Worm (Caenorhabditis elegans): Measurements from ENCODE around the gene C25G4.7.
A peak's percentile ranks its signal among the peaks of the same experiment; 100 is the strongest.

ce11 chrIV:12435442-12435841 is 21.3 kb upstream of the C25G4.7 start, which contains the start of gene irg-4:
- peak; percentile 4 for TF ChIP-seq pqm-1 (tag; optimal IDR thresholded peaks at IDR 0.05)
- TF ChIP-seq ztf-4 (tag; optimal IDR thresholded peaks at IDR 0.05), result no peak
- no peak for TF ChIP-seq fkh-10 (GFP tag; optimal IDR thresholded peaks at IDR 0.05)
- no peak for TF ChIP-seq ama-1 (optimal IDR thresholded peaks at IDR 0.05)
